Worm (Caenorhabditis elegans): ENCODE results near the gene vps-39.

Gene vps-39

DNA sequence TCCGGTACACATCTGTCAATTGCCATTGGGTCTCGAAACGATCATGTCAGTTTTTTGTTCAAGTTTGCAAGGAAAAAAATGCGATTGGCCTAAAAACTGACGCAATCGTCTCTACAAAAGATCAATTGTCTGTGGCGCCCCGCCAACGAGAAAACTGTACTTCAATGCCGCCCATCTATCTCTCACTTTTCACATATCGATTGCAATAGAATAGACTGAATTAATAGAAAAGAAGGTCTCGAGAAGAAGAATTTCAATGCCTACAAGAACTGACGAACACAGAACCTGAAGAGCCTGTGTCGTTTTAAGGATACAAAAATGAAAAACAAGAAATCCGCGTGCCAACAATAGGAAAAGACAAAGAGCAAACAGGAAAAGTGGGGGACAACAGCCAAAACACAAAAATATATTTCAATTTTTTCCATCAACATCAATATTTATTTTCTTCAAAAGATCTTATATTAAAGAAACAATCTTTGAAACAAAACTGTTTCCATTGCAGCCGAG lies 29.8 kb downstream of the vps-39 start (continued):
- TF ChIP-seq zip-11 (GFP tag; IDR thresholded peaks at IDR 0.05): no peak
- no peak for TF ChIP-seq mxl-2 (GFP tag; conservative IDR thresholded peaks at IDR 0.05)
- peak; percentile 72 for TF ChIP-seq zfp-3 (GFP tag; conservative IDR thresholded peaks at IDR 0.05)
- peak; percentile 62; the same call in 1 of the 2 replicates for TF ChIP-seq dmd-6 (GFP tag; IDR thresholded peaks at IDR 0.05)
- no peak for TF ChIP-seq nhr-77 (tag; optimal IDR thresholded peaks at IDR 0.05)
- TF ChIP-seq ceh-82 (tag; optimal IDR thresholded peaks at IDR 0.05): no peak
- TF ChIP-seq saeg-2 (GFP tag; IDR thresholded peaks at IDR 0.05): no peak
- no peak for TF ChIP-seq sdz-12 (GFP tag; optimal IDR thresholded peaks at IDR 0.05)
- TF ChIP-seq lin-38 (GFP tag; IDR thresholded peaks at IDR 0.05): peak; percentile 47
- peak; percentile 35; the same call in 1 of the 2 replicates for TF ChIP-seq pha-4 (GFP tag; IDR thresholded peaks at IDR 0.05)
- no peak for TF ChIP-seq pha-4 (tag; optimal IDR thresholded peaks at IDR 0.05)
- peak; percentile 58 for TF ChIP-seq mes-2 (tag; optimal IDR thresholded peaks at IDR 0.05; ENCODE audit: poor library complexity, severe bottlenecking)
- TF ChIP-seq ZK546.5 (tag; optimal IDR thresholded peaks at IDR 0.05): no peak
- TF ChIP-seq daf-19 (GFP tag; conservative IDR thresholded peaks at IDR 0.05): peak; percentile 58; the same call in 1 of the 2 replicates
- TF ChIP-seq spr-3 (GFP tag; optimal IDR thresholded peaks at IDR 0.05): peak; percentile 14
- no peak for TF ChIP-seq egl-43 (GFP tag; IDR thresholded peaks at IDR 0.05)
- peak; percentile 87 for TF ChIP-seq dve-1 (tag; optimal IDR thresholded peaks at IDR 0.05; ENCODE audit: insufficient read depth)
- TF ChIP-seq hlh-11 (tag; optimal IDR thresholded peaks at IDR 0.05): peak; percentile 64
- TF ChIP-seq daf-16 (GFP tag; optimal IDR thresholded peaks at IDR 0.05): peak in 1 of 2 experiments; percentile 39
- peak; percentile 35 for TF ChIP-seq daf-16 (tag; optimal IDR thresholded peaks at IDR 0.05)
- no peak for TF ChIP-seq attf-4 (tag; optimal IDR thresholded peaks at IDR 0.05)
- peak; percentile 20 for TF ChIP-seq unc-130 (GFP tag; optimal IDR thresholded peaks at IDR 0.05)
- TF ChIP-seq unc-39 (tag; optimal IDR thresholded peaks at IDR 0.05): no peak
- TF ChIP-seq madf-5 (GFP tag; IDR thresholded peaks at IDR 0.05): no peak
- no peak for TF ChIP-seq tag-97 (GFP tag; IDR thresholded peaks at IDR 0.05)
- TF ChIP-seq set-16 (GFP tag; IDR thresholded peaks at IDR 0.05): no peak
- no peak for TF ChIP-seq nhr-42 (GFP tag; IDR thresholded peaks at IDR 0.05)
- peak in 1 of 2 experiments; percentile 76 for TF ChIP-seq lsy-2 (tag; optimal IDR thresholded peaks at IDR 0.05)
- TF ChIP-seq hlh-30 (tag; optimal IDR thresholded peaks at IDR 0.05; ENCODE audit: insufficient read depth): peak; percentile 25
- peak; percentile 4 for TF ChIP-seq nhr-48 (tag; optimal IDR thresholded peaks at IDR 0.05)
- peak; percentile 62 for TF ChIP-seq nhr-102 (tag; optimal IDR thresholded peaks at IDR 0.05)
- 0 out of 2 replicates have a peak, but pooled peaks have one; percentile 5 for TF ChIP-seq arid-1 (GFP tag; conservative IDR thresholded peaks at IDR 0.05)
- TF ChIP-seq nhr-11 (tag; optimal IDR thresholded peaks at IDR 0.05): no peak
- no peak for TF ChIP-seq ceh-44 (GFP tag; IDR thresholded peaks at IDR 0.05)
- TF ChIP-seq nhr-41 (GFP tag; IDR thresholded peaks at IDR 0.05): no peak
- no peak for TF ChIP-seq ceh-28 (tag; optimal IDR thresholded peaks at IDR 0.05)
- no peak for TF ChIP-seq mxl-3 (GFP tag; optimal IDR thresholded peaks at IDR 0.05)
- TF ChIP-seq tra-1 (GFP tag; IDR thresholded peaks at IDR 0.05): no peak
- TF ChIP-seq dpl-1 (GFP tag; optimal IDR thresholded peaks at IDR 0.05): peak; percentile 46

DNA sequence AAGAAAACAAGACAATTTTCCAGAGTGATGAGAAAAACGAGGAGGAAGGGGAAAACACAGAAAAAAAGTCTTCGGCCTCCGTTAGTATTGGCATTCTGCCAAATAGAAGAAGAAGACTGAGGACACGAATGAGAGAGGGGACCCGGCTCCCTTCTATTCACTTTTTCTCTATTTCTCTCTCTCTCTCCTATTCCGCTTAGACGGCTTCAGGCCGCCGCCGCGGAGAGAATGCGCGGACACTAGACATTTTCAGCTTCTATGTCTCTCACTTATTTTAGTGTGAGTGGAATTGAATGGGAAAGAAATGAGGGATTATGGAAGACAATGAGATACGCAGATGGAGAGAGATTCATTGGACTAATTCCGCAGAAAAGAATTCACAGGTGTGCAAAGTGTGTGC lies 31.4 kb downstream of the vps-39 start:
- peak in 1 of 2 experiments; percentile 47 for TF ChIP-seq lsy-2 (tag; optimal IDR thresholded peaks at IDR 0.05)
- TF ChIP-seq egl-43 (GFP tag; IDR thresholded peaks at IDR 0.05): no peak
- TF ChIP-seq rbr-2 (tag; optimal IDR thresholded peaks at IDR 0.05): peak; percentile 51
- no peak for TF ChIP-seq mes-2 (tag; optimal IDR thresholded peaks at IDR 0.05; ENCODE audit: poor library complexity, severe bottlenecking)
- TF ChIP-seq tag-97 (GFP tag; IDR thresholded peaks at IDR 0.05): no peak
- TF ChIP-seq lin-15B (tag; optimal IDR thresholded peaks at IDR 0.05): no peak
- TF ChIP-seq daf-16 (GFP tag; optimal IDR thresholded peaks at IDR 0.05): no peak
- no peak for TF ChIP-seq daf-16 (tag; optimal IDR thresholded peaks at IDR 0.05)
- peak; percentile 71; the same call in 1 of the 2 replicates for TF ChIP-seq daf-19 (GFP tag; conservative IDR thresholded peaks at IDR 0.05)
- no peak for TF ChIP-seq T26A8.4 (GFP tag; IDR thresholded peaks at IDR 0.05)
- no peak for TF ChIP-seq nhr-102 (tag; optimal IDR thresholded peaks at IDR 0.05)
- TF ChIP-seq nhr-48 (tag; optimal IDR thresholded peaks at IDR 0.05): no peak
- TF ChIP-seq tra-1 (GFP tag; IDR thresholded peaks at IDR 0.05): no peak
- 0 out of 2 replicates have a peak, but pooled peaks have one; percentile 40 for TF ChIP-seq ctbp-1 (GFP tag; IDR thresholded peaks at IDR 0.05)
- TF ChIP-seq lim-7 (GFP tag; IDR thresholded peaks at IDR 0.05): no peak
- TF ChIP-seq zfp-2 (tag; optimal IDR thresholded peaks at IDR 0.05): no peak
- TF ChIP-seq Y5F2A.4 (GFP tag; optimal IDR thresholded peaks at IDR 0.05): no peak
- peak; percentile 56 for TF ChIP-seq hmg-1.1 (GFP tag; IDR thresholded peaks at IDR 0.05)
- TF ChIP-seq mep-1 (tag; optimal IDR thresholded peaks at IDR 0.05): peak; percentile 16
- no peak for TF ChIP-seq nhr-42 (GFP tag; IDR thresholded peaks at IDR 0.05)

Data from whole organism, L4 larva.